Fruit fly (Drosophila melanogaster) whole organism, pupa: ENCODE measurements around the gene CycY.

Experiments used
- CG12605 ChIP-seq: fragments of 200-800 bp; sonication (Bioruptor generic); IDR thresholded peaks from 2 replicates; pipeline ENCODE4 v1.3.6; 2022; ENCODE audit warnings: missing biosample characterization, missing genetic modification characterization
- CG4496 ChIP-seq: fragments of 200-800 bp; sonication (Bioruptor generic); IDR thresholded peaks from 3 replicates; pipeline ENCODE4 v1.3.6; 2022; ENCODE audit warnings: missing biosample characterization, missing genetic modification characterization
- CG8159 ChIP-seq: fragments of 200-800 bp; sonication (Bioruptor generic); optimal IDR thresholded peaks from 3 replicates; lab custom pipeline; 2018; ENCODE audit warnings: missing biosample characterization, mild to moderate bottlenecking, missing genetic modification characterization, moderate library complexity
- Pif1B ChIP-seq: fragments of 200-800 bp; sonication (Bioruptor generic); optimal IDR thresholded peaks from 3 replicates; lab custom pipeline; 2016; ENCODE audit warnings: missing biosample characterization, missing genetic modification characterization
- Snoo ChIP-seq: fragments of 200-800 bp; sonication (Bioruptor generic); optimal IDR thresholded peaks from 3 replicates; lab custom pipeline; 2017; ENCODE audit warnings: missing biosample characterization, mild to moderate bottlenecking, missing genetic modification characterization, inconsistent platforms

dm6 chr2L:11808327-11808701 lies 5.3 kb downstream of the CycY start:
- TF ChIP-seq CG12605 (GFP tag; lab: Robert Waterston, UW) (no peak), Pif1B (GFP tag; lab: Kevin White, UChicago) (no peak), CG4496 (GFP tag; lab: Robert Waterston, UW) (no peak), CG8159 (no peak), Snoo (tag; lab: Kevin White, UChicago) (no peak)
